Fruit fly (Drosophila melanogaster) whole organism, prepupa: ENCODE results near the gene Gnf1.

Experiments
- Blimp-1 ChIP-seq: fragments of 200-800 bp; sonication (Bioruptor generic); optimal IDR thresholded peaks from 3 replicates; lab custom pipeline; 2017; ENCODE audit warnings: missing biosample characterization, missing genetic modification characterization, mild to moderate bottlenecking, moderate library complexity, missing genetic modification reagents
- CG10631 ChIP-seq: fragments of 200-800 bp; sonication (Bioruptor generic); optimal IDR thresholded peaks from 2 replicates; lab custom pipeline; 2016; ENCODE audit warnings: missing biosample characterization, missing genetic modification characterization
- CG10669 ChIP-seq: fragments of 200-800 bp; sonication (Bioruptor generic); optimal IDR thresholded peaks from 3 replicates; lab custom pipeline; 2018; ENCODE audit warnings: missing biosample characterization, mild to moderate bottlenecking, missing genetic modification characterization, moderate library complexity
- CG11294 ChIP-seq: fragments of 200-800 bp; sonication (Bioruptor generic); IDR thresholded peaks from 2 replicates; pipeline ENCODE4 v1.3.6; 2022; ENCODE audit warnings: missing biosample characterization, missing genetic modification characterization
- CG11762 ChIP-seq: fragments of 200-800 bp; sonication (Bioruptor generic); optimal IDR thresholded peaks from 3 replicates; lab custom pipeline; 2016; ENCODE audit warnings: missing biosample characterization, missing genetic modification characterization; ENCODE audit not compliant: insufficient read depth
- CG11902 ChIP-seq: fragments of 200-800 bp; sonication (Bioruptor generic); optimal IDR thresholded peaks from 3 replicates; lab custom pipeline; 2016; ENCODE audit warnings: missing biosample characterization, missing genetic modification characterization
- CG1621 ChIP-seq: fragments of 200-800 bp; sonication (Bioruptor generic); optimal IDR thresholded peaks from 3 replicates; lab custom pipeline; 2018; ENCODE audit warnings: missing biosample characterization, mild to moderate bottlenecking, missing genetic modification characterization
- CG16779 ChIP-seq: fragments of 200-800 bp; sonication (Bioruptor generic); optimal IDR thresholded peaks from 3 replicates; lab custom pipeline; 2017; ENCODE audit warnings: missing biosample characterization, mild to moderate bottlenecking, missing genetic modification characterization
- CG3032 ChIP-seq: fragments of 200-800 bp; optimal IDR thresholded peaks from 2 replicates; lab custom pipeline; 2019; ENCODE audit warnings: missing biosample characterization, mild to moderate bottlenecking, missing genetic modification characterization, moderate library complexity
- CG32006 ChIP-seq: fragments of 200-800 bp; sonication (Bioruptor generic); optimal IDR thresholded peaks from 3 replicates; lab custom pipeline; 2017; ENCODE audit warnings: missing biosample characterization, mild to moderate bottlenecking, missing genetic modification characterization
- CG3919 ChIP-seq: fragments of 200-800 bp; sonication (Bioruptor generic); optimal IDR thresholded peaks from 3 replicates; lab custom pipeline; 2016; ENCODE audit warnings: missing biosample characterization, missing genetic modification characterization
- CG4318 ChIP-seq: fragments of 200-800 bp; sonication (Bioruptor generic); optimal IDR thresholded peaks from 3 replicates; lab custom pipeline; 2017; ENCODE audit warnings: missing biosample characterization, mild to moderate bottlenecking, missing genetic modification characterization
- CG6163 ChIP-seq: fragments of 200-800 bp; sonication (Bioruptor generic); IDR thresholded peaks from 3 replicates; pipeline ENCODE4 v1.3.6; 2022; ENCODE audit warnings: missing biosample characterization, missing genetic modification characterization
- CG6276 ChIP-seq: fragments of 200-800 bp; sonication (Bioruptor generic); optimal IDR thresholded peaks from 2 replicates; lab custom pipeline; 2017; ENCODE audit warnings: missing biosample characterization, mild to moderate bottlenecking, missing genetic modification characterization
- CG6808 ChIP-seq: fragments of 200-800 bp; sonication (Bioruptor generic); optimal IDR thresholded peaks from 3 replicates; lab custom pipeline; 2017; ENCODE audit warnings: missing biosample characterization, missing genetic modification characterization, mild to moderate bottlenecking, moderate library complexity, missing genetic modification reagents
- CG6854 ChIP-seq: fragments of 200-800 bp; sonication (Bioruptor generic); optimal IDR thresholded peaks from 2 replicates; lab custom pipeline; 2017; ENCODE audit warnings: missing biosample characterization, mild to moderate bottlenecking, missing genetic modification characterization
- CG7368 ChIP-seq: fragments of 200-800 bp; sonication (Bioruptor generic); optimal IDR thresholded peaks from 3 replicates; lab custom pipeline; 2016; ENCODE audit warnings: missing biosample characterization, missing genetic modification characterization
- CG8319 ChIP-seq: fragments of 200-800 bp; sonication (Bioruptor generic); optimal IDR thresholded peaks from 3 replicates; lab custom pipeline; 2016; ENCODE audit warnings: missing biosample characterization, missing genetic modification characterization
- CG8632 ChIP-seq: fragments of 200-800 bp; sonication (Bioruptor generic); optimal IDR thresholded peaks from 3 replicates; lab custom pipeline; 2016; ENCODE audit warnings: missing biosample characterization, missing genetic modification characterization
- CG9139 ChIP-seq: fragments of 200-800 bp; sonication (Bioruptor generic); optimal IDR thresholded peaks from 3 replicates; lab custom pipeline; 2017; ENCODE audit warnings: missing biosample characterization, mild to moderate bottlenecking, missing genetic modification characterization
- Eip75B ChIP-seq: fragments of 200-800 bp; sonication (Bioruptor generic); optimal IDR thresholded peaks from 3 replicates; lab custom pipeline; 2016; ENCODE audit warnings: missing biosample characterization, missing genetic modification characterization
- Eip78C ChIP-seq: fragments of 200-800 bp; sonication (Bioruptor generic); peaks from one replicate; lab custom pipeline; 2016; ENCODE audit warnings: missing biosample characterization, missing genetic modification characterization
- Eip93F ChIP-seq: fragments of 200-800 bp; sonication (Bioruptor generic); optimal IDR thresholded peaks from 2 replicates; lab custom pipeline; 2016; ENCODE audit warnings: missing biosample characterization, mild to moderate bottlenecking, missing genetic modification characterization
- Ets96B ChIP-seq: fragments of 200-800 bp; optimal IDR thresholded peaks from 2 replicates; lab custom pipeline; 2019; ENCODE audit warnings: missing biosample characterization, mild to moderate bottlenecking, missing genetic modification characterization, moderate library complexity
- Gug ChIP-seq: fragments of 200-800 bp; sonication (Bioruptor generic); IDR thresholded peaks from 2 replicates; pipeline ENCODE4 v1.3.6; 2022; ENCODE audit warnings: missing biosample characterization, missing genetic modification characterization
- Smox ChIP-seq: fragments of 200-800 bp; sonication (Bioruptor generic); optimal IDR thresholded peaks from 3 replicates; lab custom pipeline; 2016; ENCODE audit warnings: missing biosample characterization, missing genetic modification characterization
- Sox102F ChIP-seq: fragments of 200-800 bp; sonication (Bioruptor generic); optimal IDR thresholded peaks from 2 replicates; lab custom pipeline; 2016; ENCODE audit warnings: missing biosample characterization, mild to moderate bottlenecking, missing genetic modification characterization
- Sox14 ChIP-seq: fragments of 200-800 bp; sonication (Bioruptor generic); optimal IDR thresholded peaks from 3 replicates; lab custom pipeline; 2016; ENCODE audit warnings: missing biosample characterization, missing genetic modification characterization
- Sox15 ChIP-seq: fragments of 200-800 bp; sonication (Bioruptor generic); optimal IDR thresholded peaks from 3 replicates; lab custom pipeline; 2016; ENCODE audit warnings: missing biosample characterization, missing genetic modification characterization
- achi ChIP-seq: fragments of 200-800 bp; sonication (Bioruptor generic); optimal IDR thresholded peaks from 3 replicates; lab custom pipeline; 2016; ENCODE audit warnings: missing biosample characterization, missing genetic modification characterization
- dac ChIP-seq: fragments of 200-800 bp; sonication (Bioruptor generic); optimal IDR thresholded peaks from 2 replicates; lab custom pipeline; 2017; ENCODE audit warnings: missing biosample characterization, mild to moderate bottlenecking, missing genetic modification characterization
- dsx ChIP-seq: fragments of 200-800 bp; optimal IDR thresholded peaks from 3 replicates; lab custom pipeline; 2019; ENCODE audit warnings: missing biosample characterization, mild to moderate bottlenecking, missing genetic modification characterization, moderate library complexity; ENCODE audit not compliant: poor library complexity, severe bottlenecking
- esn ChIP-seq: fragments of 200-800 bp; sonication (Bioruptor generic); optimal IDR thresholded peaks from 2 replicates; lab custom pipeline; 2016; ENCODE audit warnings: missing biosample characterization, mild to moderate bottlenecking, missing genetic modification characterization, moderate library complexity
- fd59A ChIP-seq: fragments of 200-800 bp; sonication (Bioruptor generic); optimal IDR thresholded peaks from 2 replicates; lab custom pipeline; 2017; ENCODE audit warnings: missing biosample characterization, mild to moderate bottlenecking, missing genetic modification characterization, missing genetic modification reagents
- fd85E ChIP-seq: fragments of 200-800 bp; sonication (Bioruptor generic); optimal IDR thresholded peaks from 3 replicates; lab custom pipeline; 2016; ENCODE audit warnings: missing biosample characterization, missing genetic modification characterization
- lz ChIP-seq: fragments of 200-800 bp; sonication (Bioruptor generic); optimal IDR thresholded peaks from 3 replicates; lab custom pipeline; 2016; ENCODE audit warnings: missing biosample characterization, missing genetic modification characterization
- net ChIP-seq: fragments of 200-800 bp; sonication (Bioruptor generic); optimal IDR thresholded peaks from 3 replicates; lab custom pipeline; 2016; ENCODE audit warnings: missing biosample characterization, missing genetic modification characterization
- salr ChIP-seq, 2 experiments: fragments of 200-800 bp; sonication (Bioruptor generic); optimal IDR thresholded peaks; 3 replicates each; lab custom pipeline; 2016 to 2018; ENCODE audit warnings: missing biosample characterization in 2 of 2, missing genetic modification characterization in 2 of 2, mild to moderate bottlenecking in 1 of 2
- spab ChIP-seq: fragments of 200-800 bp; sonication (Bioruptor generic); optimal IDR thresholded peaks from 2 replicates; lab custom pipeline; 2017; ENCODE audit warnings: missing biosample characterization, mild to moderate bottlenecking, missing genetic modification characterization, missing genetic modification reagents
- ss ChIP-seq, 2 experiments: fragments of 200-800 bp; sonication (Bioruptor generic); optimal IDR thresholded peaks; 2 replicates in 1 of 2; 3 replicates in 1 of 2; lab custom pipeline; 2017 to 2018; ENCODE audit warnings: mild to moderate bottlenecking in 2 of 2, missing biosample characterization in 2 of 2, missing genetic modification characterization in 2 of 2, moderate library complexity in 1 of 2
- svp ChIP-seq: fragments of 200-800 bp; sonication (Bioruptor generic); peaks from one replicate; lab custom pipeline; 2016; ENCODE audit warnings: missing biosample characterization, missing genetic modification characterization
- topi ChIP-seq: fragments of 200-800 bp; sonication (Bioruptor generic); optimal IDR thresholded peaks from 3 replicates; lab custom pipeline; 2016; ENCODE audit warnings: missing biosample characterization, missing genetic modification characterization
- vri ChIP-seq: fragments of 200-800 bp; sonication (Bioruptor generic); optimal IDR thresholded peaks from 3 replicates; lab custom pipeline; 2016; ENCODE audit warnings: missing biosample characterization, mild to moderate bottlenecking, missing genetic modification characterization

The Gnf1 gene

DNA sequence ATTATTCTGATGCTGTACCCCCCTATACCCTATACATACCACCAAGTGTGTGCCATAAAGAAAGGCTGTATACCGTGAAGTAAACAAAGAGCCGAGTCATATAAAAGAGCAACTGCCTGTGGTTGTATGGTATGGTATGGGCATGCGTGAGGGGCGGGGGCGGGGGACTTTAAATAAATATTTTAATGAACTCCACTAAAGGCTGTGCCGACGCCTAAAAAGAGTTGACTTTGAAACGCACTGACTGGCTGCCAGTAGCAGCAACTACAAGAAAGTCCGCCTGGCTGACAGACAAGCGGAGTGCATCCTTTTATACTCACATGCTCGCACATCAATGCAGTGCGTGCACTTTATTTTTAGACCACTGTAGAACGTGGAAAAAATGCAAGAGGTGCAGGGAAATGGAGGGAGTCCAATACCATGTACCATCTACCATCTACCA, 8.0 kb downstream of the Gnf1 start (continued):
- TF ChIP-seq topi (no peak), CG3032 (tag; lab: Kevin White, UChicago) (no peak), CG6163 (no peak), CG10631 (no peak), CG8319 (GFP tag; lab: Kevin White, UChicago) (no peak), CG11762 (GFP tag; lab: Kevin White, UChicago) (no peak), CG1621 (tag; lab: Kevin White, UChicago) (no peak), dsx (GFP tag; lab: Kevin White, UChicago) (peak; percentile 31), salr (GFP tag; optimal IDR thresholded peaks at IDR 0.05; lab: Kevin White, UChicago) (peak in 1 of 2 experiments; percentile 1), CG3919 (peak; percentile 13), CG11902 (GFP tag; lab: Kevin White, UChicago) (no peak), dac (GFP tag; lab: Kevin White, UChicago) (no peak), Sox14 (GFP tag; lab: Kevin White, UChicago) (peak; percentile 71), CG8632 (GFP tag; lab: Kevin White, UChicago) (no peak), CG4318 (GFP tag; lab: Kevin White, UChicago) (no peak), Eip78C (GFP tag; lab: Kevin White, UChicago) (peak; percentile 70)

dm6 chr3R:4947732-4948131, 41.3 kb downstream of the Gnf1 start:
- TF ChIP-seq CG7368 (GFP tag; lab: Kevin White, UChicago) (no peak), dac (GFP tag; lab: Kevin White, UChicago) (no peak), Eip93F (no peak), CG16779 (tag; lab: Kevin White, UChicago) (no peak), Sox15 (GFP tag; lab: Kevin White, UChicago) (no peak), Sox102F (GFP tag; lab: Kevin White, UChicago) (no peak), CG6854 (GFP tag; lab: Kevin White, UChicago) (no peak), svp (GFP tag; lab: Kevin White, UChicago) (no peak), CG32006 (GFP tag; lab: Kevin White, UChicago) (no peak), CG10669 (GFP tag; lab: Kevin White, UChicago) (no peak)

DNA sequence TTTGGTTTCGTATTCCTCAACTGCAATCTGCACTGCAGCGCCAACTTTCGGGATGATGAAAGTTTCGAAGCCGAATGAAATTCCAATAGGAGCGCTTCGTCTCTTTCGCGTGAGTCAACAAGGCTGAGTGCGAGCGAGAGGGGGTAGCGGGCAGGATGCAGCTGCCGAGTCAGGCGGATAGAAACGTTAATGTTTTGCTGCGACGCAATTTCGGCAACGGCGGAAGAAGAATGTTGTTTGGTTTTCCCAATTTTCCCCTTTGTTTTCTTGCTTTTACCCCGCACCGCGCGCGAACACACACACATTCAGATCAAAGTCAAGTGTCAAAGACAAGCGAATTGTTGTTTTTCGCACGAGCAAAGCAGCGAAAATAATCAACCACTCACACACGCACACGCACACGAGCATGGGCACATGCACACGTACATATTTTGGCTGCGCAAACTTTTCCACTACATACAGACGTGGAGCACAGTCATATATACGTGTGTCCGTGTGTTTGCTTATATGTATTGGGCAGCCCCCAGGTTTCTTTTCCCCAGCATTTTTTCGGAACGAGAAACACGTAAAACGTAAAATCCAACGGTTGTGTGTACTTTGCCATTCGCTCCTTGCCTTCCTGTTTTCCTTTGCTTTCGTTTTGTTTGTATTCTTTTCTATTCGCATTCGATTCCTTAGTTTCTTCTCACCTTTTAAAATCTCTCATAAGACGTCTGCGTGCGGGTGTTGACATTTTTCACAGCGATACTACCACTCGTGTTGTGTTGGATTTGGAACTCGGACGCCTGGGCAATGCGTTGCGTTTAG, 45.5 kb downstream of the Gnf1 start:
- TF ChIP-seq Blimp-1 = peak; percentile 26
- TF ChIP-seq CG1621 (tag; lab: Kevin White, UChicago) = no peak
- no peak for TF ChIP-seq CG6808
- no peak for TF ChIP-seq Eip93F
- TF ChIP-seq CG6276 = no peak
- peak; percentile 55 for TF ChIP-seq Eip78C (GFP tag; lab: Kevin White, UChicago)
- TF ChIP-seq achi (GFP tag; lab: Kevin White, UChicago) = no peak
- no peak for TF ChIP-seq topi
- no peak for TF ChIP-seq Sox15 (GFP tag; lab: Kevin White, UChicago)
- TF ChIP-seq lz (GFP tag; lab: Kevin White, UChicago) = no peak
- TF ChIP-seq Sox14 (GFP tag; lab: Kevin White, UChicago) = peak; percentile 45
- no peak for TF ChIP-seq CG10631
- TF ChIP-seq CG11762 (GFP tag; lab: Kevin White, UChicago) = no peak
- TF ChIP-seq spab (GFP tag; lab: Kevin White, UChicago) = no peak
- TF ChIP-seq vri = no peak
- no peak for TF ChIP-seq Sox102F (GFP tag; lab: Kevin White, UChicago)
- TF ChIP-seq CG8319 (GFP tag; lab: Kevin White, UChicago) = no peak
- TF ChIP-seq Smox (GFP tag; lab: Kevin White, UChicago) = no peak
- no peak for TF ChIP-seq CG16779 (tag; lab: Kevin White, UChicago)
- no peak for TF ChIP-seq dac (GFP tag; lab: Kevin White, UChicago)
- TF ChIP-seq Eip75B (GFP tag; lab: Kevin White, UChicago) = no peak
- no peak for TF ChIP-seq net (GFP tag; lab: Kevin White, UChicago)
- TF ChIP-seq dsx (GFP tag; lab: Kevin White, UChicago) = no peak
- no peak for TF ChIP-seq esn (GFP tag; lab: Kevin White, UChicago)
- no peak for TF ChIP-seq fd59A
- no peak for TF ChIP-seq CG10669 (GFP tag; lab: Kevin White, UChicago)
- TF ChIP-seq ss (GFP tag; optimal IDR thresholded peaks at IDR 0.05; lab: Kevin White, UChicago) = peak; percentile 38 to 58
- no peak for TF ChIP-seq Ets96B (tag; lab: Kevin White, UChicago)
- TF ChIP-seq CG9139 = peak; percentile 3
- TF ChIP-seq CG11294 (GFP tag; lab: Robert Waterston, UW) = no peak
- TF ChIP-seq Gug (GFP tag; lab: Robert Waterston, UW) = no peak
- no peak for TF ChIP-seq CG3032 (tag; lab: Kevin White, UChicago)
- TF ChIP-seq svp (GFP tag; lab: Kevin White, UChicago) = peak; percentile 99
- no peak for TF ChIP-seq CG11902 (GFP tag; lab: Kevin White, UChicago)
- no peak for TF ChIP-seq fd85E
